Fruit fly (Drosophila melanogaster): Measurements from ENCODE around the gene CG31663.

The CG31663 gene

DNA sequence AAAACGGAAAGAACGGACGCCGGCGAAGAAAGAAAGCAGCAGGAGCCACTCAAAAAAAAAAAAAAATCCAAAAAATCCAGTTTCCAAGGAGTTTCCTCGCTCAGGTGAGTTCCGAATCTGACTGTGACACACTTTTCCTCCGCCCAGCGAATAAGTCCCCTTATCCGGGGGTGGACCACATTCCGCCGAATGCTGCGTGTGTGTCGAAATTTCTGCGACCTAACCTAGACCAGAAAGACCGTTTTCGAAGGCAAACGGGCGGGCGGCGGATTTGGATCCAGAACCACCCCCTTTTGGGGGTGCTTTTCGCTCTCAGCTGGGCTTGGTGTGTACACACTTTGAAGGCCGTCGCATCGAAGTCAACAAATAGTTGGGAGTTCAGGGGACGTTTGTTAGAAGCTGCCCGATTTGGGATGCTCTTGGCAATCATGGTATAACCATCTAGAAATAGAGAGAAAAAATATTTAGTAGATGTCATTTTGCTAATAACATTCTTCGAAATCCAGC is 4.0 kb upstream of the CG31663 start:
- TF ChIP-seq fd96Ca (GFP tag; IDR thresholded peaks at IDR 0.05) (no peak), rn (GFP tag; IDR thresholded peaks at IDR 0.05) (no peak), EcR (GFP tag; optimal IDR thresholded peaks at IDR 0.05) (no peak), CG13204 (GFP tag; optimal IDR thresholded peaks at IDR 0.05) (no peak), CG14655 (GFP tag; optimal IDR thresholded peaks at IDR 0.05) (no peak), CG17806 (tag; optimal IDR thresholded peaks at IDR 0.05) (no peak), CG8301 (tag; optimal IDR thresholded peaks at IDR 0.05) (no peak), gl (tag; optimal IDR thresholded peaks at IDR 0.05) (no peak), Ets98B (GFP tag; IDR thresholded peaks at IDR 0.05) (no peak), Snoo (tag; optimal IDR thresholded peaks at IDR 0.05) (no peak), CG8159 (tag; optimal IDR thresholded peaks at IDR 0.05) (no peak)

- TF ChIP-seq CG17806 (tag; optimal IDR thresholded peaks at IDR 0.05) (peak; percentile 2), gl (tag; optimal IDR thresholded peaks at IDR 0.05) (peak; percentile 21), CG32121 (GFP tag; IDR thresholded peaks at IDR 0.05) (no peak; the same call in 1 of the 2 replicates), CG8301 (tag; optimal IDR thresholded peaks at IDR 0.05) (peak; percentile 8), fd96Ca (GFP tag; IDR thresholded peaks at IDR 0.05) (peak; percentile 24; the same call in 1 of the 3 replicates), Pif1A (GFP tag; optimal IDR thresholded peaks at IDR 0.05) (peak; percentile 9), CG14655 (GFP tag; optimal IDR thresholded peaks at IDR 0.05) (peak; percentile 31), CG12605 (GFP tag; IDR thresholded peaks at IDR 0.05) (peak; percentile 58), rn (GFP tag; IDR thresholded peaks at IDR 0.05) (no peak), CG9948 (tag; optimal IDR thresholded peaks at IDR 0.05) (no peak), CG13204 (GFP tag; optimal IDR thresholded peaks at IDR 0.05) (peak; percentile 68), CG8159 (tag; optimal IDR thresholded peaks at IDR 0.05) (peak; percentile 28), D1 (tag; optimal IDR thresholded peaks at IDR 0.05) (no peak), CG4496 (GFP tag; IDR thresholded peaks at IDR 0.05) (peak; percentile 72), Pif1B (GFP tag; optimal IDR thresholded peaks at IDR 0.05) (peak; percentile 26), CG34367 (tag; optimal IDR thresholded peaks at IDR 0.05) (no peak), CG10348 (GFP tag; IDR thresholded peaks at IDR 0.05) (no peak), EcR (GFP tag; optimal IDR thresholded peaks at IDR 0.05) (peak; percentile 63), CG15710 (tag; optimal IDR thresholded peaks at IDR 0.05) (no peak), Snoo (tag; optimal IDR thresholded peaks at IDR 0.05) (peak; percentile 55), Ets98B (GFP tag; IDR thresholded peaks at IDR 0.05) (peak; percentile 52)
These were observed 3.3 kb upstream of the CG31663 start, which contains the start of gene Wdr62 for dm6 chr2L:1884409-1885082. Wdr62 (plus strand) TSS chr2L:1884622.

dm6 chr2L:1883114-1883513 is 1.8 kb upstream of the CG31663 start, which contains the start of gene CG15358:
CG15358 (minus strand) TSS chr2L:1883214.
- TF ChIP-seq CG4496 (GFP tag; IDR thresholded peaks at IDR 0.05) (no peak), Snoo (tag; optimal IDR thresholded peaks at IDR 0.05) (no peak), fd96Ca (GFP tag; IDR thresholded peaks at IDR 0.05) (no peak), CG15710 (tag; optimal IDR thresholded peaks at IDR 0.05) (no peak), Pif1A (GFP tag; optimal IDR thresholded peaks at IDR 0.05) (no peak), CG8159 (tag; optimal IDR thresholded peaks at IDR 0.05) (no peak), gl (tag; optimal IDR thresholded peaks at IDR 0.05) (no peak), CG8301 (tag; optimal IDR thresholded peaks at IDR 0.05) (no peak), CG10348 (GFP tag; IDR thresholded peaks at IDR 0.05) (no peak), D1 (tag; optimal IDR thresholded peaks at IDR 0.05) (no peak), CG17806 (tag; optimal IDR thresholded peaks at IDR 0.05) (no peak), EcR (GFP tag; optimal IDR thresholded peaks at IDR 0.05) (no peak), Pif1B (GFP tag; optimal IDR thresholded peaks at IDR 0.05) (no peak), CG9948 (tag; optimal IDR thresholded peaks at IDR 0.05) (no peak)

dm6 chr2L:1873609-1874096 is 7.6 kb downstream of the CG31663 start:
- no peak for TF ChIP-seq fd96Ca (GFP tag; IDR thresholded peaks at IDR 0.05)
- no peak for TF ChIP-seq Ets98B (GFP tag; IDR thresholded peaks at IDR 0.05)
- TF ChIP-seq CG15710 (tag; optimal IDR thresholded peaks at IDR 0.05) = no peak
- TF ChIP-seq CG12605 (GFP tag; IDR thresholded peaks at IDR 0.05) = no peak
- no peak for TF ChIP-seq CG4496 (GFP tag; IDR thresholded peaks at IDR 0.05)
- no peak for TF ChIP-seq EcR (GFP tag; optimal IDR thresholded peaks at IDR 0.05)
- no peak for TF ChIP-seq CG9948 (tag; optimal IDR thresholded peaks at IDR 0.05)
- TF ChIP-seq CG8301 (tag; optimal IDR thresholded peaks at IDR 0.05) = no peak
- TF ChIP-seq CG13204 (GFP tag; optimal IDR thresholded peaks at IDR 0.05) = no peak
- no peak for TF ChIP-seq CG32121 (GFP tag; IDR thresholded peaks at IDR 0.05)
- no peak for TF ChIP-seq Snoo (tag; optimal IDR thresholded peaks at IDR 0.05)
- TF ChIP-seq CG14655 (GFP tag; optimal IDR thresholded peaks at IDR 0.05) = no peak
- no peak for TF ChIP-seq D1 (tag; optimal IDR thresholded peaks at IDR 0.05)
- no peak for TF ChIP-seq Pif1B (GFP tag; optimal IDR thresholded peaks at IDR 0.05)
- no peak for TF ChIP-seq CG10348 (GFP tag; IDR thresholded peaks at IDR 0.05)
- no peak for TF ChIP-seq CG34367 (tag; optimal IDR thresholded peaks at IDR 0.05)

DNA sequence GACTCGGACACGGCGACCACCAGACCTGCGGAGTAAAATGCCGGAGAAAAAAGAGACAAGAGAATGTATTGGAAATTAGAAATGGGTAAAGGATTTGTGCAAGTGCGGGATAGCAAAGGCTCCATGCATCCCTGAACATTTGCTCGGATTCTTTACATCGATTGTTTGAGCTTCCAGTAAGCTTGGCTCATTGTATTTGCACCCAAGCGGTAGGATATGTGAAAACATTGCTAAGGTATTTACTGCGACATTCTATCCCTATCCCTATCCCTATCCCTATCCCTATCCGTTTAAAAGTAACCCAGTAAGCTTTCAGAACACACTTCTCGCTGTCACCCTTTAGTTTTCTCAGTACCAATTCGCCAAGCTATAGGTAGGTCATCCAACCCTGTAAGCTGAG is 11.8 kb downstream of the CG31663 start, which contains the start of gene CG7295:
TSS of gene CG7295 (plus strand) at position 301 of the 400 bp plus-strand sequence.
- TF ChIP-seq Ets98B (GFP tag; IDR thresholded peaks at IDR 0.05) (no peak), CG17806 (tag; optimal IDR thresholded peaks at IDR 0.05) (no peak), rn (GFP tag; IDR thresholded peaks at IDR 0.05) (no peak), CG12605 (GFP tag; IDR thresholded peaks at IDR 0.05) (no peak), CG8159 (tag; optimal IDR thresholded peaks at IDR 0.05) (no peak), Pif1A (GFP tag; optimal IDR thresholded peaks at IDR 0.05) (no peak), Snoo (tag; optimal IDR thresholded peaks at IDR 0.05) (no peak), CG15710 (tag; optimal IDR thresholded peaks at IDR 0.05) (no peak), CG10348 (GFP tag; IDR thresholded peaks at IDR 0.05) (no peak), CG13204 (GFP tag; optimal IDR thresholded peaks at IDR 0.05) (no peak), EcR (GFP tag; optimal IDR thresholded peaks at IDR 0.05) (no peak), CG4496 (GFP tag; IDR thresholded peaks at IDR 0.05) (no peak), gl (tag; optimal IDR thresholded peaks at IDR 0.05) (no peak), CG8301 (tag; optimal IDR thresholded peaks at IDR 0.05) (no peak), CG32121 (GFP tag; IDR thresholded peaks at IDR 0.05) (no peak), D1 (tag; optimal IDR thresholded peaks at IDR 0.05) (no peak), CG9948 (tag; optimal IDR thresholded peaks at IDR 0.05) (no peak)

Data from whole organism, pupa.